Fruit fly (Drosophila melanogaster) whole organism: ENCODE data around the gene CG14362.
A peak's percentile ranks its signal among the peaks of the same experiment; 100 is the strongest.

Source experiments
- Dll ChIP-seq: fragments of >200 bp; optimal IDR thresholded peaks from 2 replicates; lab custom pipeline; 2017
- EcR ChIP-seq, 2 experiments: fragments of >200 bp; optimal IDR thresholded peaks; 2 replicates each; lab custom pipeline; 2017; ENCODE audit warnings: missing biosample characterization in 2 of 2, missing genetic modification characterization in 2 of 2, missing genetic modification reagents in 2 of 2
- pan ChIP-seq: fragments of >200 bp; optimal IDR thresholded peaks from 2 replicates; lab custom pipeline; 2017
- psq ChIP-seq: fragments of >200 bp; optimal IDR thresholded peaks from 2 replicates; lab custom pipeline; 2017

DNA sequence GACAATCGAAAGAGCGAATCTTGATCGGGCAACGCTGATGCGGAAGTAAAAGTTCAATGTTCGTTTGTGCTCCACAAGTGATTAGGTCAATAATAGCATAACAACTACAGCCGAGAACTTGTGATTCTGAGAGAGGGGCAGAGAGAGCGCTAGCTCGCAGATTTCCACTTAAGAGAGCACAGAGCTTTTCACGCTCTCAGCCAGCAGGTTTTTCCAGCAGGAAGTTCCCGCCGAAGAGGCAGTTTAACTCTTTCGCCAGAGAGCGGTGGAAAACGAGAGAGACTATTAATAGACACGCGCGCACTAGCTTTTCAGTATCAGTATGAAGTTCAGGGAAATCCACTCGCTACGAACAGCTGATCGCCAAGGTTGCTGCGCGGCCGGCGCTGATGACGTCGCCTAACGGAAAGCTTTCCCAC lies 40.2 kb downstream of the CG14362 start:
- TF ChIP-seq EcR (GFP tag; optimal IDR thresholded peaks at IDR 0.05; lab: Kevin White, UChicago): peak in 1 of 2 experiments; percentile 46
- TF ChIP-seq Dll (lab: Kevin White, UChicago): peak; percentile 26
- no peak for TF ChIP-seq psq
- TF ChIP-seq pan (lab: Kevin White, UChicago): no peak
